Worm (Caenorhabditis elegans): ENCODE data around the gene hint-3.

hint-3 gene

DNA sequence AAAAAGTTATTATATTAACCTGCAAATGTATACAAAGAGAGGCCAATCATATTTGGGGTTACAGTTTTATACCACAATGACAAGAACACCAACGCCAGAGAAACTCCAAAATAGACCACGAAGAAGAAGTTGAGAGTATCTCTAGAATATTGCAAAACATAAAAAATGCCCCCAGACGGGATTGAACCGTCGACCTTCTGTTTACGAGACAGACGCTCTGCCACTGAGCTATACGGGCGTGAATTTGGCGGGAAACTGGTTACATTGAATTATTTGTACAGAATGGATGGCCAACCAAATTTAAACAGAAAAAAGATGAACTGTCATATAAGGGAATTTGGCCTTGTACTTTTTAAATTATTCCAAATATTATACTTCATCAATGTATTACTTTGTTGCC lies 29.8 kb upstream of the hint-3 start (continued):
- TF ChIP-seq hmg-1.2 (GFP tag; IDR thresholded peaks at IDR 0.05) (peak; percentile 42; the same call in 1 of the 2 replicates), B0261.1 (tag; optimal IDR thresholded peaks at IDR 0.05) (peak; percentile 76), lin-54 (GFP tag; optimal IDR thresholded peaks at IDR 0.05) (peak; percentile 29), ceh-58 (GFP tag; IDR thresholded peaks at IDR 0.05) (no peak), ceh-27 (GFP tag; optimal IDR thresholded peaks at IDR 0.05) (peak; percentile 22), egrh-3 (GFP tag; IDR thresholded peaks at IDR 0.05) (no peak), rpc-1 (optimal IDR thresholded peaks at IDR 0.05) (peak; percentile 54), rpc-1 (tag; optimal IDR thresholded peaks at IDR 0.05) (peak; percentile 74), akir-1 (GFP tag; optimal IDR thresholded peaks at IDR 0.05) (no peak), ets-4 (GFP tag; optimal IDR thresholded peaks at IDR 0.05) (no peak), Y79H2A.3 (GFP tag; conservative IDR thresholded peaks at IDR 0.05) (no peak), F52B5.7 (tag; optimal IDR thresholded peaks at IDR 0.05) (no peak), nhr-90 (tag; optimal IDR thresholded peaks at IDR 0.05) (peak; percentile 35), efl-1 (GFP tag; optimal IDR thresholded peaks at IDR 0.05) (no peak), B0035.1 (tag; optimal IDR thresholded peaks at IDR 0.05) (no peak), chd-7 (tag; optimal IDR thresholded peaks at IDR 0.05) (peak; percentile 32), egl-18 (GFP tag; IDR thresholded peaks at IDR 0.05) (no peak)

DNA sequence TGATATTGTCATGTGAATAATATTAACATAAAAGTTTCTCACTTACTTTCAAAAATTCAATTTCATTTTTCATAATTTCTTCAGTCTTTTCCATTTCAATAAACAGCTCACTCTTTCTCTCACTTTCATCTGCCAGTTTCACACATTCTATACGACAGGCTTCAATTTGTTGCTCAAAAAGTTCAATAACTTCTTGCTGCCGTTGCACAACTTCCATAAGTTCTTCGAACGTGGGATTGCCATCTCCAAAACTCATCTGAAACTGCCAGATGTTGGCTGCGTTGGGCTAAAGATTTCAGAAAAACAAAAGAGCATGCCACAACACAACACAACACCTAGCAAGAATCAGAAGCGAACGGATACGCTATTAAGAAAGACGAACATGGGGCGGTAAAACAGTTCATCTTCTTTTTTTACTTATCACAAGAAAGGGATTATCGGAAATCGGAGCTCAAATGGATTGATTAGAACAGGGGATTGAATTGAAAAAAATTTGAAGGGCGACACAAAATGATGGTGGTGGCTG lies 27.0 kb upstream of the hint-3 start:
- TF ChIP-seq nfyb-1 (GFP tag; IDR thresholded peaks at IDR 0.05) = peak; percentile 58
- peak; percentile 42; the same call in 1 of the 2 replicates for TF ChIP-seq madf-6 (GFP tag; IDR thresholded peaks at IDR 0.05)
- peak; percentile 80 for TF ChIP-seq B0336.3 (GFP tag; IDR thresholded peaks at IDR 0.05)
- no peak for TF ChIP-seq lag-1 (GFP tag; IDR thresholded peaks at IDR 0.05)
- no peak for TF ChIP-seq ama-1 (optimal IDR thresholded peaks at IDR 0.05)
- peak in 1 of 2 experiments; percentile 43 for TF ChIP-seq ama-1 (GFP tag; optimal IDR thresholded peaks at IDR 0.05)
- TF ChIP-seq hrde-1 (tag; optimal IDR thresholded peaks at IDR 0.05; ENCODE audit: borderline replicate concordance) = peak; percentile 38
- TF ChIP-seq ceh-79 (tag; optimal IDR thresholded peaks at IDR 0.05) = no peak
- peak; percentile 60; the same call in 1 of the 2 replicates for TF ChIP-seq ekl-4 (GFP tag; IDR thresholded peaks at IDR 0.05)
- TF ChIP-seq die-1 (tag; optimal IDR thresholded peaks at IDR 0.05) = no peak
- TF ChIP-seq K12H6.12 (tag; optimal IDR thresholded peaks at IDR 0.05) = no peak
- no peak for TF ChIP-seq dpl-1 (GFP tag; optimal IDR thresholded peaks at IDR 0.05)
- TF ChIP-seq fkh-3 (tag; optimal IDR thresholded peaks at IDR 0.05) = no peak
- TF ChIP-seq F52B5.7 (tag; optimal IDR thresholded peaks at IDR 0.05) = peak; percentile 9
- 0 out of 2 replicates have a peak, but pooled peaks have one; percentile 32 for TF ChIP-seq pbrm-1 (GFP tag; IDR thresholded peaks at IDR 0.05)
- no peak for TF ChIP-seq lin-40 (tag; optimal IDR thresholded peaks at IDR 0.05)
- TF ChIP-seq mxl-1 (tag; optimal IDR thresholded peaks at IDR 0.05) = peak; percentile 26
- 0 out of 2 replicates have a peak, but pooled peaks have one; percentile 12 for TF ChIP-seq mcd-1 (GFP tag; IDR thresholded peaks at IDR 0.05)
- TF ChIP-seq hsf-1 (GFP tag; IDR thresholded peaks at IDR 0.05) = peak; percentile 67; the same call in 1 of the 2 replicates
- no peak for TF ChIP-seq nhr-120 (GFP tag; IDR thresholded peaks at IDR 0.05)
- no peak for TF ChIP-seq mel-28 (tag; optimal IDR thresholded peaks at IDR 0.05; ENCODE audit: borderline replicate concordance)
- TF ChIP-seq unc-62 (GFP tag; optimal IDR thresholded peaks at IDR 0.05) = no peak
- TF ChIP-seq athp-1 (tag; optimal IDR thresholded peaks at IDR 0.05) = peak; percentile 49
- peak; percentile 26 for TF ChIP-seq lin-54 (GFP tag; optimal IDR thresholded peaks at IDR 0.05)
- TF ChIP-seq F49E8.2 (tag; optimal IDR thresholded peaks at IDR 0.05; ENCODE audit: insufficient read depth) = peak; percentile 31
- no peak for TF ChIP-seq ets-4 (GFP tag; optimal IDR thresholded peaks at IDR 0.05)
- 0 out of 2 replicates have a peak, but pooled peaks have one; percentile 77 for TF ChIP-seq cebp-2 (GFP tag; IDR thresholded peaks at IDR 0.05)
- no peak for TF ChIP-seq lsl-1 (GFP tag; optimal IDR thresholded peaks at IDR 0.05)
- 0 out of 2 replicates have a peak, but pooled peaks have one; percentile 15 for TF ChIP-seq aptf-3 (GFP tag; IDR thresholded peaks at IDR 0.05)

Data from whole organism, young adult.